Fruit fly (Drosophila melanogaster) whole organism, wandering third instar larva: ENCODE results near the gene Tpr2.

Experiments
- Abd-B ChIP-seq: fragments of >200 bp; optimal IDR thresholded peaks from 2 replicates; lab custom pipeline; 2017; ENCODE audit warnings: missing biosample characterization, missing genetic modification characterization
- CG32264 ChIP-seq: fragments of 200-800 bp; sonication (Bioruptor generic); optimal IDR thresholded peaks from 2 replicates; lab custom pipeline; 2016; ENCODE audit warnings: missing biosample characterization, missing genetic modification characterization
- CG9705 ChIP-seq: fragments of 200-800 bp; sonication (Bioruptor generic); optimal IDR thresholded peaks from 2 replicates; lab custom pipeline; 2018; ENCODE audit warnings: missing biosample characterization, mild to moderate bottlenecking, missing genetic modification characterization
- CrebA ChIP-seq: fragments of 200-800 bp; sonication (Bioruptor generic); optimal IDR thresholded peaks from 2 replicates; lab custom pipeline; 2016; ENCODE audit warnings: missing biosample characterization, mild to moderate bottlenecking, missing genetic modification characterization, borderline replicate concordance
- Dfd ChIP-seq: fragments of >200 bp; optimal IDR thresholded peaks from 2 replicates; lab custom pipeline; 2017; ENCODE audit warnings: missing biosample characterization, missing genetic modification characterization
- Dif ChIP-seq: fragments of 200-275, 200-300 bp; sonication (Bioruptor generic); optimal IDR thresholded peaks from 2 replicates; lab custom pipeline; 2018; ENCODE audit warnings: missing biosample characterization, missing genetic modification characterization; ENCODE audit not compliant: partially characterized antibody
- GATAd ChIP-seq: sonication (Bioruptor generic); optimal IDR thresholded peaks from 2 replicates; lab custom pipeline; 2016; ENCODE audit warnings: missing biosample characterization, missing genetic modification characterization
- HLH106 ChIP-seq: fragments of 200-800 bp; optimal IDR thresholded peaks from 3 replicates; lab custom pipeline; 2019; ENCODE audit warnings: missing biosample characterization, mild to moderate bottlenecking, missing genetic modification characterization, moderate library complexity
- Hnf4 ChIP-seq: fragments of 200-800 bp; sonication (Bioruptor generic); optimal IDR thresholded peaks from 2 replicates; lab custom pipeline; 2016; ENCODE audit warnings: missing biosample characterization, mild to moderate bottlenecking, missing genetic modification characterization
- Hr78 ChIP-seq: fragments of >200 bp; optimal IDR thresholded peaks from 2 replicates; lab custom pipeline; 2017; ENCODE audit warnings: missing biosample characterization, missing genetic modification characterization
- OdsH ChIP-seq: fragments of 200-800 bp; sonication (Bioruptor generic); optimal IDR thresholded peaks from 2 replicates; lab custom pipeline; 2016; ENCODE audit warnings: missing biosample characterization, mild to moderate bottlenecking, missing genetic modification characterization
- Rel ChIP-seq, 2 experiments: fragments of 200-800 bp; sonication (Bioruptor generic) in 1 of 2; optimal IDR thresholded peaks; 2 replicates in 1 of 2; 3 replicates in 1 of 2; lab custom pipeline; 2016 to 2019; ENCODE audit warnings: mild to moderate bottlenecking in 2 of 2, missing biosample characterization in 2 of 2, missing genetic modification characterization in 2 of 2, moderate library complexity in 1 of 2
- Sp1 ChIP-seq: fragments of 200-800 bp; sonication (Bioruptor generic); optimal IDR thresholded peaks from 3 replicates; lab custom pipeline; 2019; ENCODE audit warnings: missing biosample characterization, mild to moderate bottlenecking, missing genetic modification characterization, moderate library complexity
- Vsx2 ChIP-seq: fragments of 200-300, 225-300 bp; sonication (Bioruptor generic); optimal IDR thresholded peaks from 2 replicates; lab custom pipeline; 2018; ENCODE audit warnings: missing biosample characterization, missing genetic modification characterization; ENCODE audit not compliant: partially characterized antibody
- br ChIP-seq: fragments of 200-800 bp; sonication (Bioruptor generic); optimal IDR thresholded peaks from 2 replicates; lab custom pipeline; 2016; ENCODE audit warnings: missing biosample characterization, missing genetic modification characterization
- brk ChIP-seq: fragments of 200-800 bp; sonication (Bioruptor generic); optimal IDR thresholded peaks from 2 replicates; lab custom pipeline; 2016; ENCODE audit warnings: missing biosample characterization, mild to moderate bottlenecking, missing genetic modification characterization
- dl ChIP-seq, 2 experiments: fragments of 175-275, 200-275 bp in 1 of 2; fragments of 200-275 bp in 1 of 2; sonication (Bioruptor generic); optimal IDR thresholded peaks; lab custom pipeline; 2018; ENCODE audit warnings: mild to moderate bottlenecking in 2 of 2, missing biosample characterization in 2 of 2, missing genetic modification characterization in 2 of 2, moderate library complexity in 2 of 2; ENCODE audit not compliant: partially characterized antibody in 2 of 2, insufficient read depth in 1 of 2
- dmrt93B ChIP-seq: fragments of 200-800 bp; sonication (Bioruptor generic); optimal IDR thresholded peaks from 2 replicates; lab custom pipeline; 2018; ENCODE audit warnings: missing biosample characterization, mild to moderate bottlenecking, missing genetic modification characterization
- dsf ChIP-seq: sonication (Bioruptor generic); optimal IDR thresholded peaks from 2 replicates; lab custom pipeline; 2016; ENCODE audit warnings: missing biosample characterization, missing genetic modification characterization, borderline replicate concordance
- ey ChIP-seq: fragments of 200-800 bp; sonication (Bioruptor generic); optimal IDR thresholded peaks from 2 replicates; lab custom pipeline; 2016; ENCODE audit warnings: missing biosample characterization, missing genetic modification characterization
- foxo ChIP-seq, 2 experiments: fragments of 200-800 bp; sonication (Bioruptor generic); optimal IDR thresholded peaks; 2 replicates in 1 of 2; 3 replicates in 1 of 2; lab custom pipeline; 2016 to 2017; ENCODE audit warnings: missing biosample characterization in 2 of 2, missing genetic modification characterization in 2 of 2
- fru ChIP-seq: fragments of 200-800 bp; sonication (Bioruptor generic); optimal IDR thresholded peaks from 3 replicates; lab custom pipeline; 2016; ENCODE audit warnings: missing biosample characterization, mild to moderate bottlenecking, missing genetic modification characterization
- h ChIP-seq: fragments of 200-800 bp; sonication (Bioruptor generic); optimal IDR thresholded peaks from 3 replicates; lab custom pipeline; 2016; ENCODE audit warnings: missing biosample characterization, mild to moderate bottlenecking, missing genetic modification characterization
- jim ChIP-seq: fragments of 175-275, 200-325 bp; sonication (Bioruptor generic); optimal IDR thresholded peaks from 2 replicates; lab custom pipeline; 2016; ENCODE audit warnings: missing biosample characterization, mild to moderate bottlenecking, missing genetic modification characterization
- lola ChIP-seq: fragments of >200 bp; optimal IDR thresholded peaks from 2 replicates; lab custom pipeline; 2017; ENCODE audit warnings: missing biosample characterization, missing genetic modification characterization
- pan ChIP-seq: fragments of >200 bp; optimal IDR thresholded peaks from 2 replicates; lab custom pipeline; 2017
- psq ChIP-seq: fragments of 200-800 bp; sonication (Bioruptor generic); optimal IDR thresholded peaks from 3 replicates; lab custom pipeline; 2017; ENCODE audit warnings: missing biosample characterization, mild to moderate bottlenecking, missing genetic modification characterization, moderate library complexity
- sv ChIP-seq: fragments of 200-800 bp; sonication (Bioruptor generic); optimal IDR thresholded peaks from 3 replicates; lab custom pipeline; 2016; ENCODE audit warnings: missing biosample characterization, missing genetic modification characterization
- tai ChIP-seq: sonication (Bioruptor generic); optimal IDR thresholded peaks from 2 replicates; lab custom pipeline; 2016; ENCODE audit warnings: missing biosample characterization, missing genetic modification characterization
- woc ChIP-seq: sonication (Bioruptor generic); optimal IDR thresholded peaks from 2 replicates; lab custom pipeline; 2016; ENCODE audit warnings: missing biosample characterization, mild to moderate bottlenecking, missing genetic modification characterization

Gene Tpr2

dm6 chr2L:16458385-16458784, 33.0 kb upstream of the Tpr2 start:
- TF ChIP-seq jim (GFP tag; lab: Kevin White, UChicago) (no peak), Dfd (GFP tag; lab: Kevin White, UChicago) (no peak), GATAd (no peak), lola (GFP tag; lab: Kevin White, UChicago) (no peak), OdsH (no peak), Sp1 (no peak), sv (GFP tag; lab: Kevin White, UChicago) (no peak), Hr78 (GFP tag; lab: Kevin White, UChicago) (no peak), Vsx2 (no peak)
- TF ChIP-seq, all 38 proteins: peak for 0

dm6 chr2L:16463657-16464056, 27.7 kb upstream of the Tpr2 start:
- TF ChIP-seq dl (GFP tag; optimal IDR thresholded peaks at IDR 0.05; lab: Kevin White, UChicago; ENCODE audit: insufficient read depth in 1 of 2, partially characterized antibody in 2 of 2) (peak in 1 of 2 experiments; percentile 3), ey (GFP tag; lab: Kevin White, UChicago) (no peak)

dm6 chr2L:16469749-16470148, 21.6 kb upstream of the Tpr2 start:
- TF ChIP-seq Dif (GFP tag; lab: Kevin White, UChicago) (no peak), pan (lab: Kevin White, UChicago) (no peak), tai (no peak), Vsx2 (no peak), fru (GFP tag; lab: Kevin White, UChicago) (no peak), OdsH (no peak), Hnf4 (GFP tag; lab: Kevin White, UChicago) (no peak), Rel (GFP tag; optimal IDR thresholded peaks at IDR 0.05; lab: Kevin White, UChicago) (no peak), Rel (tag; optimal IDR thresholded peaks at IDR 0.05; lab: Kevin White, UChicago) (no peak), dsf (GFP tag; lab: Kevin White, UChicago) (no peak), ey (GFP tag; lab: Kevin White, UChicago) (no peak), jim (GFP tag; lab: Kevin White, UChicago) (no peak), h (GFP tag; lab: Kevin White, UChicago) (no peak), CrebA (GFP tag; lab: Kevin White, UChicago) (no peak), dmrt93B (GFP tag; lab: Kevin White, UChicago) (no peak), sv (GFP tag; lab: Kevin White, UChicago) (no peak), Dfd (GFP tag; lab: Kevin White, UChicago) (no peak)

DNA sequence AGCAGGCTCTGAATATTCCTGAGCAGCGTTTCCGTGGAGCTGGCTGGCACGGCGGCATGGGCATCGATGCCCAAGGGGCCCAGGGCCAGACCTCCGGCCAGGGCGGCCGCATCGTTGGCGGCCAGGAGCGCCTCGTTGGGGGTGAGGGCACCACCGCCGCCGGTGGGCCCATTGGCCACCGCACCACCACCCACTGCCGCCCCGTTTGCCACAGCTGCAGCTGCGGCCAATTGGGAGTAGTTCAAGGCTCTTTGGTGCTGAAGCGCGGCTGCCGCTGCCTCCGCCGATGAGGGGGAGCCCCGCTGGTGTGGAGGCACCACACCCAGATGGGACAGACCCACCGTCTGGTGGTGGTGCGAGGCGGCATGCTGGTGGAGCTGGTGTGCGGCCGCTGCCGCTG, 19.2 kb upstream of the Tpr2 start:
- TF ChIP-seq br (GFP tag; lab: Kevin White, UChicago) (no peak), brk (GFP tag; lab: Kevin White, UChicago) (no peak), foxo (GFP tag; optimal IDR thresholded peaks at IDR 0.05; lab: Kevin White, UChicago) (no peak), CG9705 (GFP tag; lab: Kevin White, UChicago) (no peak), HLH106 (tag; lab: Kevin White, UChicago) (no peak), Dfd (GFP tag; lab: Kevin White, UChicago) (peak; percentile 98), Abd-B (no peak), woc (no peak)

DNA sequence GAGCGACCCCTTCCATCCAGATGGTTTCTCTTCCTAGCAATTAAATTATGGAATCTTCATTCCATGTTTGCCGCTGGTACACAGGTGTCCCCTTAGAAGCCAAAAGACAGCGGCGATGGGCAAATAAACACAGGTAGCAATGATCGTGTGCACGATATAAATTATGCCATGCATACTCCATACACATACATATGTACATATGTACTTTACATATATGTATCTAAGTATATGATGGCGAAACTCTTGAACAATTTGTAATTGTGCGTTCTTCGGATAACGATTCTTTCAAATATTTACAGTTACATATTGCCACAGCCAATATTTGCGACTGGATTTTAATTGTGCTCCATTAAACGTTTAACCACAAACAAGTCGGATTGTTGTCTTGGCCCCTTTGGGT, 14.8 kb upstream of the Tpr2 start:
- peak; percentile 11 for TF ChIP-seq Hnf4 (GFP tag; lab: Kevin White, UChicago)
- no peak for TF ChIP-seq Vsx2

- TF ChIP-seq ey (GFP tag; lab: Kevin White, UChicago): peak; percentile 2
- no peak for TF ChIP-seq CG32264
- no peak for TF ChIP-seq Hnf4 (GFP tag; lab: Kevin White, UChicago)
- TF ChIP-seq psq (GFP tag; lab: Kevin White, UChicago): no peak
Measured at dm6 chr2L:16485643-16486000, 5.7 kb upstream of the Tpr2 start, which contains the start of gene dac. Gene dac, minus strand, starts transcription at chr2L:16485998.
